Worm (Caenorhabditis elegans) whole organism, early embryonic: Measurements from ENCODE around the gene sri-1.

Experiments used
- ama-1 ChIP-seq: fragments of 150-350 bp; optimal IDR thresholded peaks from 2 replicates; lab custom pipeline; 2014
- ets-7 ChIP-seq: sonication (generic microtip); optimal IDR thresholded peaks from 2 replicates; lab custom pipeline; 2016; ENCODE audit warnings: missing genotype, missing genetic modification characterization, missing compliant biosample characterization
- flt-1 ChIP-seq: fragments of 200-800 bp; sonication (Bioruptor generic); IDR thresholded peaks from 2 replicates; pipeline ENCODE4 v1.3.6; 2022; ENCODE audit warnings: missing genetic modification characterization, missing compliant biosample characterization

DNA sequence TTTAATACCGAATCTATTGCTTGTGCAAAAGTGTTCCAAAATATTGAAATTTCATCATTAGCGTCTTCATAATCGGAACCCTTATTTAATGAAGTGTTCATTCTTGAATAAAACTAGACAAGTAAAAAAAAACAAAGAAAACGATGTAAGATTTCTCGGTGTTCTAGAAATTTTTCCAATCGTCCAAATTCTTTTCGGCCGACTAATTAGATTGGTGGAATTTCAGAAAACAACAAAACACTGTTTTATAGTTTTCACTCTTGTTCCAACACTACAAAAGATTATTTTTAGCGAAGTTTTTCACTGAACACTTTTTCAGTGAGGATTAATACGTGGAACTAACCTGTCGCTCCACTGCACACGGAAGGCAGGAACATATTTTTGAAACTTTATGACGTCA lies 14.7 kb downstream of the sri-1 start, which contains the start of gene srw-56:
- TF ChIP-seq ets-7 (tag; lab: Kevin White, UChicago) = no peak
- TF ChIP-seq ama-1 (lab: Kevin White, UChicago) = no peak
- TF ChIP-seq flt-1 (GFP tag; lab: Robert Waterston, UW) = no peak
